Worm (Caenorhabditis elegans): ENCODE data around the gene pitr-4.
A peak's percentile ranks its signal among the peaks of the same experiment; 100 is the strongest.

The pitr-4 gene

DNA sequence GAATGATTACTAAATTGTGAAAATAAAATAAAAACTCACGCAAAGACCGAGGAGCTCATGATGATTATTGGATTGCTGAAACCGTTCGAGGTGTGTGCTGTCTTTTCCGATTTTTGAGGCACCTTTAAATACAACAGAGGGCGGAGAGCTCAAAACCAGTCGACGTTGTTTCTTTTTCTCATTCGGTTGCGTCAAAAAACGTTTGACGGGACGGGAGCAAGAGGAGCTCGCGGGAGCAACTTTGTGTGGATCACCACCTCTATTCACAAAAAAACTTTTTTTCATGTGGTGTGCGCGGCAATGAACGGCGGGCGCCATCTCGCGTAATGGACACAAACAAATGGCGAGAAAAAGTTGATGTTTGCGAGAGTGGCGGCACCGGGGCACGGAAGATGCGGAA is 32.3 kb downstream of the pitr-4 start, which contains the start of gene idpc-3:
idpc-3 (minus strand) TSS at position 101 of the 400 bp plus-strand sequence.
- TF ChIP-seq nhr-90 (tag; optimal IDR thresholded peaks at IDR 0.05) (no peak), ceh-40 (GFP tag; IDR thresholded peaks at IDR 0.05) (no peak), lag-1 (GFP tag; IDR thresholded peaks at IDR 0.05) (no peak), F37B4.10 (GFP tag; IDR thresholded peaks at IDR 0.05) (no peak), F39B2.1 (GFP tag; IDR thresholded peaks at IDR 0.05) (no peak), K11D2.4 (GFP tag; IDR thresholded peaks at IDR 0.05) (no peak), snpc-1.1 (tag; optimal IDR thresholded peaks at IDR 0.05; ENCODE audit: insufficient read depth) (no peak), pbrm-1 (GFP tag; IDR thresholded peaks at IDR 0.05) (no peak), ceh-91 (GFP tag; IDR thresholded peaks at IDR 0.05) (no peak), somi-1 (GFP tag; optimal IDR thresholded peaks at IDR 0.05) (no peak), Y95B8A.8 (GFP tag; IDR thresholded peaks at IDR 0.05) (no peak), ccch-3 (GFP tag; optimal IDR thresholded peaks at IDR 0.05) (no peak), tbp1 (GFP tag; optimal IDR thresholded peaks at IDR 0.05) (no peak), dpl-1 (GFP tag; optimal IDR thresholded peaks at IDR 0.05) (no peak), lin-54 (GFP tag; optimal IDR thresholded peaks at IDR 0.05) (no peak), hlh-26 (GFP tag; conservative IDR thresholded peaks at IDR 0.05) (no peak), zim-3 (tag; optimal IDR thresholded peaks at IDR 0.05) (no peak), ekl-4 (GFP tag; IDR thresholded peaks at IDR 0.05) (no peak), Y53F4B.3 (GFP tag; IDR thresholded peaks at IDR 0.05) (no peak), him-1 (tag; optimal IDR thresholded peaks at IDR 0.05) (no peak)

- no peak for TF ChIP-seq die-1 (tag; optimal IDR thresholded peaks at IDR 0.05)
- peak; percentile 90 for TF ChIP-seq zfh-2 (GFP tag; conservative IDR thresholded peaks at IDR 0.05)
- no peak for TF ChIP-seq lin-54 (GFP tag; optimal IDR thresholded peaks at IDR 0.05)
- no peak for TF ChIP-seq athp-1 (tag; optimal IDR thresholded peaks at IDR 0.05)
- TF ChIP-seq ama-1 (optimal IDR thresholded peaks at IDR 0.05) = no peak
- TF ChIP-seq ama-1 (GFP tag; optimal IDR thresholded peaks at IDR 0.05) = no peak
- no peak for TF ChIP-seq ceh-40 (GFP tag; IDR thresholded peaks at IDR 0.05)
- TF ChIP-seq ccch-3 (GFP tag; optimal IDR thresholded peaks at IDR 0.05) = no peak
- TF ChIP-seq snpc-1.1 (tag; optimal IDR thresholded peaks at IDR 0.05; ENCODE audit: insufficient read depth) = no peak
- peak; percentile 52 for TF ChIP-seq chd-7 (tag; optimal IDR thresholded peaks at IDR 0.05)
- no peak for TF ChIP-seq hmg-20 (GFP tag; IDR thresholded peaks at IDR 0.05)
- no peak for TF ChIP-seq pbrm-1 (GFP tag; IDR thresholded peaks at IDR 0.05)
- TF ChIP-seq F33H1.4 (GFP tag; IDR thresholded peaks at IDR 0.05) = no peak
- no peak for TF ChIP-seq lin-40 (tag; optimal IDR thresholded peaks at IDR 0.05)
- no peak for TF ChIP-seq let-526 (GFP tag; IDR thresholded peaks at IDR 0.05)
- TF ChIP-seq egrh-3 (GFP tag; IDR thresholded peaks at IDR 0.05) = peak; percentile 83
- TF ChIP-seq lin-26 (GFP tag; IDR thresholded peaks at IDR 0.05) = no peak
- no peak for TF ChIP-seq mel-28 (tag; optimal IDR thresholded peaks at IDR 0.05; ENCODE audit: borderline replicate concordance)
- TF ChIP-seq dox-1 (GFP tag; IDR thresholded peaks at IDR 0.05) = peak; percentile 42; the same call in 1 of the 2 replicates
- no peak for TF ChIP-seq F10E7.11 (tag; optimal IDR thresholded peaks at IDR 0.05)
- no peak for TF ChIP-seq D2030.7 (GFP tag; IDR thresholded peaks at IDR 0.05)
Observed at ce11 chrV:9628603-9629002, 32.8 kb downstream of the pitr-4 start.

ce11 chrV:9625604-9626446 is 35.6 kb downstream of the pitr-4 start, which contains the start of gene T06E4.7:
Gene T06E4.7, plus strand, starts transcription at chrV:9626396.
- TF ChIP-seq T07F8.4 (tag; optimal IDR thresholded peaks at IDR 0.05) (no peak), egrh-3 (GFP tag; IDR thresholded peaks at IDR 0.05) (peak; percentile 92), F55B11.4 (tag; optimal IDR thresholded peaks at IDR 0.05; ENCODE audit: borderline replicate concordance, insufficient read depth) (no peak), zfh-2 (GFP tag; conservative IDR thresholded peaks at IDR 0.05) (peak; percentile 93), nhr-120 (GFP tag; IDR thresholded peaks at IDR 0.05) (no peak), D2030.7 (GFP tag; IDR thresholded peaks at IDR 0.05) (0 out of 2 replicates have a peak, but pooled peaks have one; percentile 10), ccch-3 (GFP tag; optimal IDR thresholded peaks at IDR 0.05) (no peak), F49E8.2 (tag; optimal IDR thresholded peaks at IDR 0.05; ENCODE audit: insufficient read depth) (no peak), lsl-1 (GFP tag; optimal IDR thresholded peaks at IDR 0.05) (no peak), F57C9.4 (tag; optimal IDR thresholded peaks at IDR 0.05) (no peak), ztf-6 (GFP tag; IDR thresholded peaks at IDR 0.05) (no peak), unc-130 (GFP tag; optimal IDR thresholded peaks at IDR 0.05) (no peak), nfyb-1 (GFP tag; IDR thresholded peaks at IDR 0.05) (no peak), mcd-1 (GFP tag; IDR thresholded peaks at IDR 0.05) (peak; percentile 20; the same call in 1 of the 2 replicates)

All from whole organism, young adult.